Worm (Caenorhabditis elegans) whole organism, L2 larva: ENCODE measurements around the gene srj-37.

Experiments used
- crh-2 ChIP-seq: sonication (generic microtip); optimal IDR thresholded peaks from 2 replicates; lab custom pipeline; 2017; ENCODE audit warnings: missing biosample characterization, missing genetic modification characterization
- lin-39 ChIP-seq: fragments of 150-350 bp; optimal IDR thresholded peaks from 2 replicates; lab custom pipeline; 2014; ENCODE audit warnings: missing biosample characterization, missing genetic modification reagents, missing genetic modification characterization
- nhr-25 ChIP-seq: fragments of 150-350 bp; sonication (generic microtip); optimal IDR thresholded peaks from 3 replicates; lab custom pipeline; 2014; ENCODE audit warnings: missing biosample characterization, missing genetic modification characterization
- unc-62 ChIP-seq: fragments of 150-350 bp; optimal IDR thresholded peaks from 2 replicates; lab custom pipeline; 2014; ENCODE audit warnings: missing biosample characterization, missing genetic modification reagents, missing genetic modification characterization
- zag-1 ChIP-seq: fragments of 150-350 bp; optimal IDR thresholded peaks from 2 replicates; lab custom pipeline; 2014; ENCODE audit warnings: missing biosample characterization, missing genetic modification characterization
- ztf-1 ChIP-seq: fragments of 200-800 bp; sonication (Bioruptor generic); conservative IDR thresholded peaks from 2 replicates; pipeline ENCODE4 v1.3.6; 2022; ENCODE audit warnings: missing genetic modification characterization, missing compliant biosample characterization
- ztf-11 ChIP-seq: sonication (generic microtip); optimal IDR thresholded peaks from 2 replicates; lab custom pipeline; 2017; ENCODE audit warnings: missing biosample characterization, missing genetic modification characterization

- TF ChIP-seq nhr-25, result peak; percentile 51
- peak; percentile 84 for TF ChIP-seq zag-1 (tag; lab: Kevin White, UChicago)
- TF ChIP-seq crh-2 (tag; lab: Kevin White, UChicago), result peak; percentile 67
- peak; percentile 58 for TF ChIP-seq unc-62 (GFP tag; lab: Kevin White, UChicago)
- TF ChIP-seq lin-39 (tag; lab: Kevin White, UChicago), result no peak
- no peak for TF ChIP-seq ztf-11
- no peak for TF ChIP-seq ztf-1
Measured at ce11 chrV:619054-619453, 19.4 kb upstream of the srj-37 start, which contains the start of gene F48G7.4.
